Fruit fly (Drosophila melanogaster) whole organism, embryonic: ENCODE results near the gene CG43755.

Experiments used
- B-H1 ChIP-seq: fragments of 200-800 bp; sonication (Bioruptor generic); IDR thresholded peaks from 3 replicates; pipeline ENCODE4 v1.3.6; 2022; ENCODE audit warnings: missing biosample characterization, missing genetic modification characterization
- CG10147 ChIP-seq: fragments of 200-800 bp; sonication (Bioruptor generic); optimal IDR thresholded peaks from 2 replicates; lab custom pipeline; 2019; ENCODE audit warnings: missing biosample characterization, mild to moderate bottlenecking, missing genetic modification characterization, moderate library complexity
- CG10543 ChIP-seq: fragments of 200-800 bp; sonication (Bioruptor generic); optimal IDR thresholded peaks from 3 replicates; lab custom pipeline; 2017; ENCODE audit warnings: missing biosample characterization, mild to moderate bottlenecking, missing genetic modification characterization, moderate library complexity
- CG12219 ChIP-seq: fragments of 200-800 bp; sonication (Bioruptor generic); optimal IDR thresholded peaks from 3 replicates; lab custom pipeline; 2018; ENCODE audit warnings: missing biosample characterization, mild to moderate bottlenecking, missing genetic modification characterization
- CG12744 ChIP-seq: fragments of 200-800 bp; sonication (Bioruptor generic); optimal IDR thresholded peaks from 2 replicates; lab custom pipeline; 2016; ENCODE audit warnings: missing biosample characterization, missing genetic modification characterization
- CG13424 ChIP-seq: fragments of 200-800 bp; sonication (Bioruptor generic); optimal IDR thresholded peaks from 2 replicates; lab custom pipeline; 2019; ENCODE audit warnings: missing biosample characterization, mild to moderate bottlenecking, missing genetic modification characterization, moderate library complexity
- CG13894 ChIP-seq: fragments of 200-800 bp; sonication (Bioruptor generic); optimal IDR thresholded peaks from 3 replicates; lab custom pipeline; 2018; ENCODE audit warnings: missing biosample characterization, mild to moderate bottlenecking, missing genetic modification characterization, moderate library complexity
- CG14860 ChIP-seq: fragments of 200-800 bp; sonication (Bioruptor generic); IDR thresholded peaks from 3 replicates; pipeline ENCODE4 v1.3.6; 2022; ENCODE audit warnings: missing biosample characterization, missing genetic modification characterization; ENCODE audit not compliant: partially characterized antibody
- CG1603 ChIP-seq: fragments of 200-800 bp; sonication (Bioruptor generic); optimal IDR thresholded peaks from 2 replicates; lab custom pipeline; 2019; ENCODE audit warnings: missing biosample characterization, mild to moderate bottlenecking, missing genetic modification characterization, moderate library complexity
- CG16813 ChIP-seq: fragments of 200-800 bp; sonication (Bioruptor generic); IDR thresholded peaks from 3 replicates; pipeline ENCODE4 v1.3.6; 2022; ENCODE audit warnings: missing biosample characterization, missing genetic modification characterization; ENCODE audit not compliant: partially characterized antibody
- CG17385 ChIP-seq: fragments of 200-800 bp; sonication (Bioruptor generic); optimal IDR thresholded peaks from 3 replicates; lab custom pipeline; 2018; ENCODE audit warnings: missing biosample characterization, mild to moderate bottlenecking, missing genetic modification characterization
- CG1832 ChIP-seq: fragments of 200-800 bp; sonication (Bioruptor generic); optimal IDR thresholded peaks from 2 replicates; lab custom pipeline; 2017; ENCODE audit warnings: missing biosample characterization, mild to moderate bottlenecking, missing genetic modification characterization, inconsistent platforms
- CG2129 ChIP-seq: fragments of 200-800 bp; sonication (Bioruptor generic); IDR thresholded peaks from 2 replicates; pipeline ENCODE4 v1.3.6; 2022; ENCODE audit warnings: missing biosample characterization, missing genetic modification characterization; ENCODE audit not compliant: partially characterized antibody
- CG2889 ChIP-seq: fragments of 200-800 bp; sonication (Bioruptor generic); IDR thresholded peaks from 3 replicates; pipeline ENCODE4 v1.3.6; 2022; ENCODE audit warnings: missing biosample characterization, missing genetic modification characterization
- CG32532 ChIP-seq: fragments of 200-800 bp; sonication (Bioruptor generic); IDR thresholded peaks from 2 replicates; pipeline ENCODE4 v1.3.6; 2022; ENCODE audit warnings: missing biosample characterization, missing genetic modification characterization
- CG3281 ChIP-seq: fragments of 200-800 bp; sonication (Bioruptor generic); optimal IDR thresholded peaks from 3 replicates; lab custom pipeline; 2017; ENCODE audit warnings: missing biosample characterization, mild to moderate bottlenecking, missing genetic modification characterization
- CG5180 ChIP-seq: fragments of 200-800 bp; sonication (Bioruptor generic); optimal IDR thresholded peaks from 3 replicates; lab custom pipeline; 2017; ENCODE audit warnings: missing biosample characterization, missing genetic modification characterization, mild to moderate bottlenecking, moderate library complexity, missing genetic modification reagents
- CG8290 ChIP-seq, 3 experiments: fragments of 200-800 bp; sonication (Bioruptor generic); optimal IDR thresholded peaks; 2 replicates each; lab custom pipeline; 2016 to 2019; ENCODE audit warnings: missing biosample characterization in 3 of 3, missing genetic modification characterization in 3 of 3, mild to moderate bottlenecking in 2 of 3, moderate library complexity in 1 of 3
- CG9876 ChIP-seq: fragments of 200-800 bp; sonication (Bioruptor generic); optimal IDR thresholded peaks from 2 replicates; lab custom pipeline; 2016; ENCODE audit warnings: missing biosample characterization, missing genetic modification characterization
- CTCF ChIP-seq: fragments of 200-800 bp; sonication (Bioruptor generic); optimal IDR thresholded peaks from 2 replicates; lab custom pipeline; 2017; ENCODE audit warnings: missing biosample characterization, mild to moderate bottlenecking, missing genetic modification characterization, moderate library complexity
- CkIIα-i1 ChIP-seq: fragments of 200-800 bp; sonication (Bioruptor generic); IDR thresholded peaks from 2 replicates; pipeline ENCODE4 v1.3.6; 2022; ENCODE audit warnings: missing biosample characterization, missing genetic modification characterization
- D ChIP-seq, 2 experiments: fragments of 200-800 bp in 1 of 2; fragments of >200 bp in 1 of 2; sonication (Bioruptor generic) in 1 of 2; optimal IDR thresholded peaks; 2 replicates in 1 of 2; 3 replicates in 1 of 2; lab custom pipeline; 2017; ENCODE audit warnings: mild to moderate bottlenecking in 1 of 2, missing biosample characterization in 1 of 2, missing genetic modification characterization in 1 of 2, missing genetic modification reagents in 1 of 2
- Dll ChIP-seq: fragments of 200-800 bp; sonication (Bioruptor generic); IDR thresholded peaks from 4 replicates; pipeline ENCODE4 v1.3.6; 2022; ENCODE audit warnings: missing biosample characterization, missing genetic modification characterization; ENCODE audit not compliant: partially characterized antibody
- GATAe ChIP-seq: fragments of 200-800 bp; sonication (Bioruptor generic); conservative IDR thresholded peaks from 2 replicates; pipeline ENCODE4 v1.3.6; 2022; ENCODE audit warnings: missing biosample characterization, missing genetic modification characterization
- HLH3B ChIP-seq: fragments of 200-800 bp; sonication (Bioruptor generic); IDR thresholded peaks from 2 replicates; pipeline ENCODE4 v1.3.6; 2022; ENCODE audit warnings: missing biosample characterization, missing genetic modification characterization
- Lim3 ChIP-seq: fragments of 200-800 bp; sonication (Bioruptor generic); IDR thresholded peaks from 2 replicates; pipeline ENCODE4 v1.3.6; 2022; ENCODE audit warnings: missing biosample characterization, missing genetic modification characterization
- Lpt ChIP-seq: fragments of >200 bp; optimal IDR thresholded peaks from 2 replicates; lab custom pipeline; 2018; ENCODE audit warnings: missing biosample characterization, missing genetic modification characterization
- Max ChIP-seq: fragments of 200-800 bp; sonication (Bioruptor generic); optimal IDR thresholded peaks from 2 replicates; lab custom pipeline; 2016; ENCODE audit warnings: missing biosample characterization, mild to moderate bottlenecking, missing genetic modification characterization
- Med ChIP-seq: fragments of 200-800 bp; sonication (Bioruptor generic); peaks from one replicate; lab custom pipeline; 2016; ENCODE audit warnings: missing biosample characterization, missing genetic modification characterization, mild to moderate bottlenecking, inconsistent platforms, moderate library complexity
- Rfx ChIP-seq: fragments of 200-800 bp; sonication (Bioruptor generic); IDR thresholded peaks from 2 replicates; pipeline ENCODE4 v1.3.6; 2022; ENCODE audit warnings: missing biosample characterization, missing genetic modification characterization
- Sin3A ChIP-seq: fragments of >200 bp; optimal IDR thresholded peaks from 2 replicates; lab custom pipeline; 2018
- Six4 ChIP-seq: fragments of 200-800 bp; sonication (Bioruptor generic); optimal IDR thresholded peaks from 2 replicates; lab custom pipeline; 2016; ENCODE audit warnings: missing biosample characterization, missing genetic modification characterization
- chm ChIP-seq: fragments of 200-800 bp; sonication (Bioruptor generic); IDR thresholded peaks from 2 replicates; pipeline ENCODE4 v1.3.6; 2022; ENCODE audit warnings: missing biosample characterization, missing genetic modification characterization
- corto ChIP-seq: fragments of 200-800 bp; sonication (Bioruptor generic); optimal IDR thresholded peaks from 2 replicates; lab custom pipeline; 2016; ENCODE audit warnings: missing biosample characterization, mild to moderate bottlenecking, missing genetic modification characterization, moderate library complexity
- exex ChIP-seq: fragments of 200-800 bp; sonication (Bioruptor generic); optimal IDR thresholded peaks from 4 replicates; lab custom pipeline; 2018; ENCODE audit warnings: missing biosample characterization, mild to moderate bottlenecking, missing genetic modification characterization, moderate library complexity
- ken ChIP-seq: fragments of 200-800 bp; sonication (Bioruptor generic); IDR thresholded peaks from 3 replicates; pipeline ENCODE4 v1.3.6; 2022; ENCODE audit warnings: missing biosample characterization, missing genetic modification characterization
- klu ChIP-seq: fragments of 200-800 bp; sonication (Bioruptor generic); IDR thresholded peaks from 2 replicates; pipeline ENCODE4 v1.3.6; 2022; ENCODE audit warnings: missing biosample characterization, missing genetic modification characterization
- lab ChIP-seq: fragments of 200-800 bp; sonication (Bioruptor generic); optimal IDR thresholded peaks from 3 replicates; lab custom pipeline; 2017; ENCODE audit warnings: missing biosample characterization, missing genetic modification characterization, mild to moderate bottlenecking, moderate library complexity, missing genetic modification reagents
- odd ChIP-seq: fragments of 200-800 bp; sonication (Bioruptor generic); optimal IDR thresholded peaks from 2 replicates; lab custom pipeline; 2017; ENCODE audit warnings: missing biosample characterization, mild to moderate bottlenecking, missing genetic modification characterization
- otp ChIP-seq: fragments of 200-800 bp; sonication (Bioruptor generic); IDR thresholded peaks from 3 replicates; pipeline ENCODE4, ENCODE4 v1.3.6; 2022; ENCODE audit warnings: missing biosample characterization, missing genetic modification characterization
- p53 ChIP-seq: fragments of 200-800 bp; sonication (Bioruptor generic); optimal IDR thresholded peaks from 2 replicates; lab custom pipeline; 2016; ENCODE audit warnings: missing biosample characterization, missing genetic modification characterization
- psq ChIP-seq: fragments of 200-800 bp; sonication (Bioruptor generic); optimal IDR thresholded peaks from 2 replicates; lab custom pipeline; 2017; ENCODE audit warnings: missing biosample characterization, missing genetic modification characterization
- ranshi ChIP-seq: fragments of 200-800 bp; sonication (Bioruptor generic); IDR thresholded peaks from 2 replicates; pipeline ENCODE4 v1.3.6; 2022; ENCODE audit warnings: missing biosample characterization, missing genetic modification characterization
- slp2 ChIP-seq: fragments of 200-800 bp; sonication (Bioruptor generic); optimal IDR thresholded peaks from 2 replicates; lab custom pipeline; 2016; ENCODE audit warnings: missing biosample characterization, missing genetic modification characterization
- sr ChIP-seq: fragments of 200-800 bp; sonication (Bioruptor generic); IDR thresholded peaks from 3 replicates; pipeline ENCODE4 v1.3.6; 2022; ENCODE audit warnings: missing biosample characterization, missing genetic modification characterization
- toy ChIP-seq: fragments of 200-800 bp; sonication (Bioruptor generic); IDR thresholded peaks from 2 replicates; pipeline ENCODE4 v1.3.6; 2022; ENCODE audit warnings: missing biosample characterization, missing genetic modification characterization
- zf30C ChIP-seq: fragments of 200-800 bp; sonication (Bioruptor generic); optimal IDR thresholded peaks from 3 replicates; lab custom pipeline; 2018; ENCODE audit warnings: missing biosample characterization, mild to moderate bottlenecking, missing genetic modification characterization
- zfh1 ChIP-seq: fragments of 200-800 bp; sonication (Bioruptor generic); IDR thresholded peaks from 3 replicates; pipeline ENCODE4 v1.3.6; 2022; ENCODE audit warnings: missing biosample characterization, missing genetic modification characterization

Gene CG43755

dm6 chr2L:298285-298644 is 31.3 kb downstream of the CG43755 start (continued):
- TF ChIP-seq klu (GFP tag; lab: Robert Waterston, UW) = no peak
- peak; percentile 54; the same call in 1 of the 3 replicates for TF ChIP-seq zfh1 (GFP tag; lab: Robert Waterston, UW)
- no peak; the same call in 3 of the 4 replicates for TF ChIP-seq Dll (GFP tag; lab: Robert Waterston, UW)
- peak; percentile 65 for TF ChIP-seq CG13894 (tag; lab: Kevin White, UChicago)
- TF ChIP-seq Sin3A = no peak
- no peak for TF ChIP-seq CG12744
- peak; percentile 63 for TF ChIP-seq CG10543 (GFP tag; lab: Kevin White, UChicago)
- TF ChIP-seq CG1832 (GFP tag; lab: Kevin White, UChicago) = peak; percentile 91
- no peak for TF ChIP-seq HLH3B (GFP tag; lab: Robert Waterston, UW)
- TF ChIP-seq chm (GFP tag; lab: Robert Waterston, UW) = 0 out of 2 replicates have a peak, but pooled peaks have one; percentile 37
- TF ChIP-seq CG10147 (GFP tag; lab: Kevin White, UChicago) = peak; percentile 9
- no peak for TF ChIP-seq toy
- TF ChIP-seq D (optimal IDR thresholded peaks at IDR 0.05; lab: Kevin White, UChicago) = no peak
- no peak for TF ChIP-seq D (GFP tag; optimal IDR thresholded peaks at IDR 0.05; lab: Kevin White, UChicago)
- no peak for TF ChIP-seq slp2 (GFP tag; lab: Kevin White, UChicago)
- TF ChIP-seq exex = peak; percentile 1
- peak; percentile 30 for TF ChIP-seq Med (GFP tag; lab: Kevin White, UChicago)
- peak; percentile 39; the same call in 1 of the 2 replicates for TF ChIP-seq Rfx (GFP tag; lab: Robert Waterston, UW)
- peak; percentile 4 for TF ChIP-seq CG3281
- TF ChIP-seq CkIIα-i1 (GFP tag; lab: Robert Waterston, UW) = no peak

- peak; percentile 52; the same call in 1 of the 3 replicates for TF ChIP-seq sr
- peak; percentile 37 for TF ChIP-seq CG12219
- peak; percentile 88 for TF ChIP-seq Max (GFP tag; lab: Kevin White, UChicago)
- TF ChIP-seq psq (GFP tag; lab: Kevin White, UChicago) = peak; percentile 54
- TF ChIP-seq CG2889 (GFP tag; lab: Robert Waterston, UW) = peak; percentile 75
- no peak for TF ChIP-seq CkIIα-i1 (GFP tag; lab: Robert Waterston, UW)
- peak; percentile 84 for TF ChIP-seq otp
- TF ChIP-seq corto (GFP tag; lab: Kevin White, UChicago) = peak; percentile 78
- peak; percentile 29 for TF ChIP-seq CTCF (GFP tag; lab: Kevin White, UChicago)
- peak; percentile 92 for TF ChIP-seq lab (GFP tag; lab: Kevin White, UChicago)
- peak; percentile 89 for TF ChIP-seq CG13894 (tag; lab: Kevin White, UChicago)
- TF ChIP-seq ken = peak; percentile 93
- TF ChIP-seq GATAe (GFP tag; lab: Robert Waterston, UW) = no peak
- TF ChIP-seq CG32532 (GFP tag; lab: Robert Waterston, UW) = peak; percentile 86
- TF ChIP-seq zf30C (GFP tag; lab: Kevin White, UChicago) = peak; percentile 10
- no peak for TF ChIP-seq Lim3
- TF ChIP-seq CG13424 = peak; percentile 93
- peak; percentile 36 for TF ChIP-seq p53 (GFP tag; lab: Kevin White, UChicago)
- TF ChIP-seq CG16813 (GFP tag; lab: Robert Waterston, UW) = peak; percentile 34; the same call in 1 of the 3 replicates
- TF ChIP-seq odd (GFP tag; lab: Kevin White, UChicago) = peak; percentile 75
- TF ChIP-seq CG1603 (tag; lab: Kevin White, UChicago) = peak; percentile 85
- TF ChIP-seq B-H1 = peak; percentile 74
- TF ChIP-seq CG17385 = peak; percentile 83
- TF ChIP-seq ranshi = peak; percentile 85; the same call in 1 of the 2 replicates
- TF ChIP-seq CG9876 (GFP tag; lab: Kevin White, UChicago) = peak; percentile 93
- TF ChIP-seq CG8290 (GFP tag; optimal IDR thresholded peaks at IDR 0.05; lab: Kevin White, UChicago) = peak; percentile 86
- peak in 1 of 2 experiments; percentile 96 for TF ChIP-seq CG8290 (tag; optimal IDR thresholded peaks at IDR 0.05; lab: Kevin White, UChicago)
- TF ChIP-seq CG5180 (GFP tag; lab: Kevin White, UChicago) = peak; percentile 69
- peak; percentile 84 for TF ChIP-seq Six4 (GFP tag; lab: Kevin White, UChicago)
- no peak for TF ChIP-seq Lpt (GFP tag; lab: Kevin White, UChicago)
- no peak for TF ChIP-seq CG2129 (GFP tag; lab: Robert Waterston, UW)
- TF ChIP-seq CG14860 (GFP tag; lab: Robert Waterston, UW) = no peak
Observed at dm6 chr2L:297480-298284, 31.9 kb downstream of the CG43755 start, which contains the start of gene Pi3K21B. Gene Pi3K21B (plus strand): TSS chr2L:297880.
